Worm (Caenorhabditis elegans) whole organism, young adult: ENCODE results near the gene mpz-1.

Experiments used
- F23B12.7 ChIP-seq: sonication (generic microtip); optimal IDR thresholded peaks from 2 replicates; lab custom pipeline; 2017; ENCODE audit warnings: missing genetic modification characterization, mild to moderate bottlenecking, missing compliant biosample characterization, antibody characterized with exemption, moderate library complexity; ENCODE audit not compliant: insufficient read depth
- ama-1 ChIP-seq, 3 experiments: fragments of 150-350 bp in 1 of 3; sonication (generic microtip) in 2 of 3; optimal IDR thresholded peaks; 2 replicates each; lab custom pipeline; 2014 to 2018; ENCODE audit warnings: missing biosample characterization in 2 of 3, missing genetic modification characterization in 2 of 3, missing genetic modification reagents in 2 of 3
- dpl-1 ChIP-seq: fragments of 150-350 bp; optimal IDR thresholded peaks from 2 replicates; lab custom pipeline; 2014; ENCODE audit warnings: missing biosample characterization, missing genetic modification reagents, missing genetic modification characterization
- let-607 ChIP-seq, 2 experiments: fragments of 200-800 bp in 1 of 2; sonication (Bioruptor generic) in 1 of 2; sonication (generic microtip) in 1 of 2; optimal IDR thresholded peaks; 2 replicates each; lab custom pipeline; 2016 to 2018; ENCODE audit warnings: mild to moderate bottlenecking in 2 of 2, missing compliant biosample characterization in 2 of 2, missing genetic modification characterization in 2 of 2, moderate library complexity in 2 of 2, missing genotype in 1 of 2
- lin-26 ChIP-seq: fragments of 200-800 bp; sonication (Bioruptor generic); IDR thresholded peaks from 2 replicates; pipeline ENCODE4 v1.3.6; 2022; ENCODE audit warnings: missing genetic modification reagents, missing genetic modification characterization, missing compliant biosample characterization
- nhr-120 ChIP-seq: fragments of 200-800 bp; sonication (Bioruptor generic); IDR thresholded peaks from 2 replicates; pipeline ENCODE4 v1.3.6; 2022; ENCODE audit warnings: missing genetic modification characterization, missing compliant biosample characterization
- rec-8 ChIP-seq, 2 experiments: sonication (generic microtip); optimal IDR thresholded peaks; 2 replicates each; lab custom pipeline; 2016; ENCODE audit warnings: mild to moderate bottlenecking in 2 of 2, missing genetic modification characterization in 2 of 2, missing genetic modification reagents in 2 of 2, missing genotype in 2 of 2, missing biosample characterization in 1 of 2, missing compliant biosample characterization in 1 of 2, moderate library complexity in 1 of 2
- rpc-1 ChIP-seq, 2 experiments: fragments of 150-350 bp in 1 of 2; sonication (generic microtip) in 1 of 2; optimal IDR thresholded peaks; 2 replicates each; lab custom pipeline; 2014 to 2018; ENCODE audit warnings: missing biosample characterization in 1 of 2, missing genetic modification characterization in 1 of 2, missing genetic modification reagents in 1 of 2, missing genotype in 1 of 2
- snpc-4 ChIP-seq, 5 experiments: fragments of 150-350 bp in 1 of 5; sonication (generic microtip) in 4 of 5; optimal IDR thresholded peaks; 2 replicates each; lab custom pipeline; 2014 to 2018; ENCODE audit warnings: missing genetic modification characterization in 5 of 5, missing biosample characterization in 3 of 5, antibody characterized with exemption in 2 of 5, mild to moderate bottlenecking in 2 of 5, missing compliant biosample characterization in 2 of 5, missing genotype in 2 of 5, moderate library complexity in 2 of 5, missing genetic modification reagents in 1 of 5
- zfh-2 ChIP-seq: fragments of 200-800 bp; sonication (Bioruptor generic); conservative IDR thresholded peaks from 2 replicates; pipeline ENCODE4 v1.3.6; 2022; ENCODE audit warnings: missing genetic modification reagents, missing genetic modification characterization, missing compliant biosample characterization
- ztf-18 ChIP-seq: sonication (generic microtip); optimal IDR thresholded peaks from 2 replicates; lab custom pipeline; 2016; ENCODE audit warnings: missing genotype, mild to moderate bottlenecking, missing genetic modification characterization, missing compliant biosample characterization
- ztf-26 ChIP-seq: sonication (generic microtip); optimal IDR thresholded peaks from 2 replicates; lab custom pipeline; 2017; ENCODE audit warnings: missing genetic modification characterization, missing compliant biosample characterization
- ztf-28 ChIP-seq: fragments of 200-800 bp; sonication (Bioruptor generic); IDR thresholded peaks from 2 replicates; pipeline ENCODE4 v1.3.6; 2022; ENCODE audit warnings: missing genetic modification reagents, missing genetic modification characterization, missing compliant biosample characterization

ce11 chrII:10723069-10723468, 54.9 kb downstream of the mpz-1 start, which contains the start of gene C09G5.14:
- TF ChIP-seq ama-1 (optimal IDR thresholded peaks at IDR 0.05; lab: Kevin White, UChicago) = no peak
- TF ChIP-seq ama-1 (GFP tag; optimal IDR thresholded peaks at IDR 0.05; lab: Kevin White, UChicago) = no peak
- TF ChIP-seq rpc-1 (optimal IDR thresholded peaks at IDR 0.05; lab: Kevin White, UChicago) = no peak
- no peak for TF ChIP-seq rpc-1 (tag; optimal IDR thresholded peaks at IDR 0.05; lab: Kevin White, UChicago)
- TF ChIP-seq ztf-26 (tag; lab: Kevin White, UChicago) = no peak
- TF ChIP-seq zfh-2 = no peak
- TF ChIP-seq ztf-18 = no peak
- no peak for TF ChIP-seq let-607 (tag; optimal IDR thresholded peaks at IDR 0.05; lab: Kevin White, UChicago)
- no peak for TF ChIP-seq rec-8 (tag; optimal IDR thresholded peaks at IDR 0.05; lab: Kevin White, UChicago)
- no peak for TF ChIP-seq F23B12.7 (tag; lab: Kevin White, UChicago)
- no peak for TF ChIP-seq lin-26
- no peak for TF ChIP-seq ztf-28 (GFP tag; lab: Robert Waterston, UW)
- no peak for TF ChIP-seq nhr-120
- TF ChIP-seq dpl-1 (GFP tag; lab: Kevin White, UChicago) = no peak
- no peak for TF ChIP-seq snpc-4 (GFP tag; optimal IDR thresholded peaks at IDR 0.05; lab: Kevin White, UChicago)
- no peak for TF ChIP-seq snpc-4 (tag; optimal IDR thresholded peaks at IDR 0.05; lab: Kevin White, UChicago)
